Fruit fly (Drosophila melanogaster) whole organism, embryonic: Measurements from ENCODE around the gene CG32806.

Experiments
- Awh ChIP-seq: fragments of 200-800 bp; sonication (Bioruptor generic); IDR thresholded peaks from 2 replicates; pipeline ENCODE4, ENCODE4 v1.3.6; 2022; ENCODE audit warnings: missing biosample characterization, missing genetic modification characterization
- BtbVII ChIP-seq: fragments of 200-800 bp; sonication (Bioruptor generic); optimal IDR thresholded peaks from 3 replicates; lab custom pipeline; 2017; ENCODE audit warnings: missing biosample characterization, mild to moderate bottlenecking, missing genetic modification characterization
- C15 ChIP-seq: fragments of 200-800 bp; sonication (Bioruptor generic); IDR thresholded peaks from 3 replicates; pipeline ENCODE4 v1.3.6; 2022; ENCODE audit warnings: missing biosample characterization, missing genetic modification characterization
- CG12299 ChIP-seq: fragments of 200-800 bp; sonication (Bioruptor generic); optimal IDR thresholded peaks from 2 replicates; lab custom pipeline; 2018; ENCODE audit warnings: missing biosample characterization, mild to moderate bottlenecking, missing genetic modification characterization
- CG1529 ChIP-seq: fragments of 200-800 bp; sonication (Bioruptor generic); optimal IDR thresholded peaks from 3 replicates; lab custom pipeline; 2018; ENCODE audit warnings: missing biosample characterization, missing genetic modification characterization
- CG1602 ChIP-seq: fragments of 200-800 bp; sonication (Bioruptor generic); optimal IDR thresholded peaks from 3 replicates; lab custom pipeline; 2016; ENCODE audit warnings: missing biosample characterization, missing genetic modification characterization
- CG17359 ChIP-seq: fragments of 200-800 bp; sonication (Bioruptor generic); optimal IDR thresholded peaks from 3 replicates; lab custom pipeline; 2018; ENCODE audit warnings: missing biosample characterization, mild to moderate bottlenecking, missing genetic modification characterization, moderate library complexity
- CG18619 ChIP-seq: fragments of 200-800 bp; sonication (Bioruptor generic); optimal IDR thresholded peaks from 3 replicates; lab custom pipeline; 2017; ENCODE audit warnings: missing biosample characterization, mild to moderate bottlenecking, missing genetic modification characterization
- CG31224 ChIP-seq: fragments of 200-800 bp; sonication (Bioruptor generic); IDR thresholded peaks from 2 replicates; pipeline ENCODE4 v1.3.6; 2022; ENCODE audit warnings: missing biosample characterization, missing genetic modification characterization
- CG31441 ChIP-seq: fragments of 200-800 bp; sonication (Bioruptor generic); IDR thresholded peaks from 2 replicates; pipeline ENCODE4 v1.3.6; 2022; ENCODE audit warnings: missing biosample characterization, missing genetic modification characterization
- CG32772 ChIP-seq: fragments of 200-800 bp; sonication (Bioruptor generic); IDR thresholded peaks from 2 replicates; pipeline ENCODE4 v1.3.6; 2022; ENCODE audit warnings: missing biosample characterization, missing genetic modification characterization
- CG3838 ChIP-seq: fragments of 200-800 bp; sonication (Bioruptor generic); optimal IDR thresholded peaks from 3 replicates; lab custom pipeline; 2016; ENCODE audit warnings: missing biosample characterization, missing genetic modification characterization
- CG3995 ChIP-seq: fragments of 200-800 bp; sonication (Bioruptor generic); optimal IDR thresholded peaks from 3 replicates; lab custom pipeline; 2016; ENCODE audit warnings: missing biosample characterization, missing genetic modification characterization
- CG4730 ChIP-seq: fragments of 200-800 bp; sonication (Bioruptor generic); IDR thresholded peaks from 2 replicates; pipeline ENCODE4 v1.3.6; 2022; ENCODE audit warnings: missing biosample characterization, missing genetic modification characterization
- CG6175 ChIP-seq: fragments of 200-800 bp; sonication (Bioruptor generic); IDR thresholded peaks from 3 replicates; pipeline ENCODE4 v1.3.6; 2022; ENCODE audit warnings: missing biosample characterization, missing genetic modification characterization
- CG7556 ChIP-seq: fragments of 200-800 bp; sonication (Bioruptor generic); optimal IDR thresholded peaks from 2 replicates; lab custom pipeline; 2017; ENCODE audit warnings: missing biosample characterization, mild to moderate bottlenecking, missing genetic modification characterization
- CG9817 ChIP-seq: fragments of 200-800 bp; sonication (Bioruptor generic); optimal IDR thresholded peaks from 2 replicates; lab custom pipeline; 2018; ENCODE audit warnings: missing biosample characterization, mild to moderate bottlenecking, missing genetic modification characterization, moderate library complexity
- Chrac-16 ChIP-seq: fragments of 200-800 bp; sonication (Bioruptor generic); optimal IDR thresholded peaks from 3 replicates; lab custom pipeline; 2016; ENCODE audit warnings: missing biosample characterization, missing genetic modification characterization
- CrebB ChIP-seq: fragments of 200-800 bp; sonication (Bioruptor generic); optimal IDR thresholded peaks from 3 replicates; lab custom pipeline; 2018; ENCODE audit warnings: missing biosample characterization, mild to moderate bottlenecking, missing genetic modification characterization
- Drgx ChIP-seq: fragments of 200-800 bp; sonication (Bioruptor generic); IDR thresholded peaks from 2 replicates; pipeline ENCODE4 v1.3.6; 2022; ENCODE audit warnings: missing biosample characterization, missing genetic modification characterization
- E2f1 ChIP-seq: fragments of 200-800 bp; sonication (Bioruptor generic); IDR thresholded peaks from 2 replicates; pipeline ENCODE4 v1.3.6; 2022; ENCODE audit warnings: missing biosample characterization, missing genetic modification characterization
- ERR ChIP-seq: fragments of 200-800 bp; sonication (Bioruptor generic); optimal IDR thresholded peaks from 2 replicates; lab custom pipeline; 2016; ENCODE audit warnings: missing biosample characterization, missing genetic modification characterization
- HLH3B ChIP-seq: fragments of 200-800 bp; sonication (Bioruptor generic); IDR thresholded peaks from 2 replicates; pipeline ENCODE4 v1.3.6; 2022; ENCODE audit warnings: missing biosample characterization, missing genetic modification characterization
- HLH4C ChIP-seq: fragments of 200-800 bp; sonication (Bioruptor generic); IDR thresholded peaks from 3 replicates; pipeline ENCODE4 v1.3.6; 2022; ENCODE audit warnings: missing biosample characterization, missing genetic modification characterization; ENCODE audit not compliant: partially characterized antibody
- HLHmδ ChIP-seq: fragments of 200-800 bp; sonication (Bioruptor generic); optimal IDR thresholded peaks from 2 replicates; lab custom pipeline; 2018; ENCODE audit warnings: missing biosample characterization, mild to moderate bottlenecking, missing genetic modification characterization, moderate library complexity
- HmgD ChIP-seq: fragments of 200-800 bp; sonication (Bioruptor generic); optimal IDR thresholded peaks from 3 replicates; lab custom pipeline; 2016; ENCODE audit warnings: missing biosample characterization, missing genetic modification characterization
- Mad ChIP-seq: fragments of 200-800 bp; sonication (Bioruptor generic); optimal IDR thresholded peaks from 2 replicates; lab custom pipeline; 2016; ENCODE audit warnings: missing biosample characterization, missing genetic modification characterization
- Med ChIP-seq: fragments of 200-800 bp; sonication (Bioruptor generic); peaks from one replicate; lab custom pipeline; 2016; ENCODE audit warnings: missing biosample characterization, missing genetic modification characterization, mild to moderate bottlenecking, inconsistent platforms, moderate library complexity
- NFAT ChIP-seq: fragments of 200-800 bp; sonication (Bioruptor generic); IDR thresholded peaks from 2 replicates; pipeline ENCODE4 v1.3.6; 2022; ENCODE audit warnings: missing biosample characterization, missing genetic modification characterization
- Side ChIP-seq: fragments of 200-800 bp; sonication (Bioruptor generic); optimal IDR thresholded peaks from 2 replicates; lab custom pipeline; 2016; ENCODE audit warnings: missing biosample characterization, missing genetic modification characterization
- Sry-δ ChIP-seq: fragments of 200-800 bp; sonication (Bioruptor generic); optimal IDR thresholded peaks from 2 replicates; lab custom pipeline; 2016; ENCODE audit warnings: missing biosample characterization, missing genetic modification characterization
- Taf1 ChIP-seq: fragments of 200-800 bp; sonication (Bioruptor generic); IDR thresholded peaks from 2 replicates; pipeline ENCODE4 v1.3.6; 2022; ENCODE audit warnings: missing biosample characterization, missing genetic modification characterization
- YL-1 ChIP-seq: fragments of 200-800 bp; sonication (Bioruptor generic); optimal IDR thresholded peaks from 3 replicates; lab custom pipeline; 2017; ENCODE audit warnings: missing biosample characterization, mild to moderate bottlenecking, missing genetic modification characterization
- ato ChIP-seq: fragments of 200-800 bp; sonication (Bioruptor generic); IDR thresholded peaks from 2 replicates; pipeline ENCODE4 v1.3.6; 2022; ENCODE audit warnings: missing biosample characterization, missing genetic modification characterization; ENCODE audit not compliant: partially characterized antibody
- cas ChIP-seq: fragments of 200-800 bp; sonication (Bioruptor generic); IDR thresholded peaks from 2 replicates; pipeline ENCODE4 v1.3.6; 2022; ENCODE audit warnings: missing biosample characterization, missing genetic modification characterization
- chn ChIP-seq: fragments of 200-800 bp; sonication (Bioruptor generic); optimal IDR thresholded peaks from 2 replicates; lab custom pipeline; 2016; ENCODE audit warnings: missing biosample characterization, missing genetic modification characterization
- crol ChIP-seq: fragments of 200-800 bp; sonication (Bioruptor generic); IDR thresholded peaks from 2 replicates; pipeline ENCODE4 v1.3.6; 2022; ENCODE audit warnings: missing biosample characterization, missing genetic modification characterization
- fd3F ChIP-seq: fragments of 200-800 bp; sonication (Bioruptor generic); optimal IDR thresholded peaks from 2 replicates; lab custom pipeline; 2018; ENCODE audit warnings: missing biosample characterization, mild to moderate bottlenecking, missing genetic modification characterization, moderate library complexity
- her ChIP-seq: fragments of 200-800 bp; sonication (Bioruptor generic); optimal IDR thresholded peaks from 2 replicates; lab custom pipeline; 2016; ENCODE audit warnings: missing biosample characterization, missing genetic modification characterization
- jumu ChIP-seq: fragments of 200-800 bp; sonication (Bioruptor generic); optimal IDR thresholded peaks from 3 replicates; lab custom pipeline; 2016; ENCODE audit warnings: missing biosample characterization, missing genetic modification characterization
- lab ChIP-seq: fragments of 200-800 bp; sonication (Bioruptor generic); optimal IDR thresholded peaks from 3 replicates; lab custom pipeline; 2017; ENCODE audit warnings: missing biosample characterization, missing genetic modification characterization, mild to moderate bottlenecking, moderate library complexity, missing genetic modification reagents
- lov ChIP-seq, 2 experiments: fragments of 200-800 bp in 1 of 2; fragments of >200 bp in 1 of 2; sonication (Bioruptor generic) in 1 of 2; IDR thresholded peaks in 1 of 2; optimal IDR thresholded peaks in 1 of 2; 2 replicates in 1 of 2; 3 replicates in 1 of 2; pipeline versions ENCODE4 v1.3.6 to Lab custom; 2017 to 2022; ENCODE audit warnings: missing biosample characterization in 1 of 2, missing genetic modification characterization in 1 of 2
- maf-S ChIP-seq: fragments of 200-800 bp; sonication (Bioruptor generic); optimal IDR thresholded peaks from 2 replicates; lab custom pipeline; 2016; ENCODE audit warnings: missing biosample characterization, missing genetic modification characterization
- pho ChIP-seq: fragments of 200-800 bp; sonication (Bioruptor generic); optimal IDR thresholded peaks from 2 replicates; lab custom pipeline; 2016; ENCODE audit warnings: missing biosample characterization, missing genetic modification characterization
- sna ChIP-seq: fragments of 200-800 bp; sonication (Bioruptor generic); IDR thresholded peaks from 2 replicates; pipeline ENCODE4 v1.3.6; 2022; ENCODE audit warnings: missing biosample characterization, missing genetic modification characterization; ENCODE audit not compliant: partially characterized antibody
- ttk ChIP-seq: fragments of 200-800 bp; sonication (Bioruptor generic); IDR thresholded peaks from 2 replicates; pipeline ENCODE4 v2.1.2; 2022; ENCODE audit warnings: missing biosample characterization, missing genetic modification characterization
- unpg ChIP-seq: fragments of 200-800 bp; sonication (Bioruptor generic); optimal IDR thresholded peaks from 3 replicates; lab custom pipeline; 2018; ENCODE audit warnings: missing biosample characterization, mild to moderate bottlenecking, missing genetic modification characterization, moderate library complexity
- zfh1 ChIP-seq: fragments of 200-800 bp; sonication (Bioruptor generic); IDR thresholded peaks from 3 replicates; pipeline ENCODE4 v1.3.6; 2022; ENCODE audit warnings: missing biosample characterization, missing genetic modification characterization

Gene CG32806

DNA sequence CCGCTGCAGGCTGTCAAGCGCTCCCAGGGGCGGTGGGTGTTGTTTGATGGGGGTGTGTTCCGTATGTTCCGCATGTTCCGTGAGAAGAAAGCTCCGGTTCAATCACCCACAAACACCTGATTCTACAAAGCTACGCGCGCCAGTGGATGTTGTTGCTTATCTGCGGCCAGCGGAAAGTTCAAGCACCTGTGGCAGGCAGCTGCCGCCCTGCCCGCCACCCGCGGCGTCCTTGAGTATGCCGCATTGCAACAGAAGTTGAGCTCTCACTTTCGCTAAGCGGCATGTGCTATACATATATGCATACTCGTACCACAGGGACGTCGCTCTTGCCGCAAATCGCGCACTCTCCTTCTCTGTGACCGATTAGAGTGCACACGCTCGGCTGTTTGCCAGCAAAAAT lies 38.7 kb downstream of the CG32806 start:
- TF ChIP-seq Taf1 (GFP tag; lab: Robert Waterston, UW), result no peak
- no peak for TF ChIP-seq chn (GFP tag; lab: Kevin White, UChicago)
- TF ChIP-seq BtbVII (GFP tag; lab: Kevin White, UChicago), result no peak
- TF ChIP-seq crol (GFP tag; lab: Robert Waterston, UW), result 0 out of 2 replicates have a peak, but pooled peaks have one; percentile 37
- TF ChIP-seq zfh1 (GFP tag; lab: Robert Waterston, UW), result no peak
- peak; percentile 34 for TF ChIP-seq Med
- no peak for TF ChIP-seq E2f1 (GFP tag; lab: Robert Waterston, UW)
- no peak for TF ChIP-seq CG31224
- TF ChIP-seq HLH4C (GFP tag; lab: Robert Waterston, UW), result no peak
- no peak for TF ChIP-seq ERR (GFP tag; lab: Kevin White, UChicago)
- TF ChIP-seq CG3838, result no peak
- TF ChIP-seq CG6175 (GFP tag; lab: Robert Waterston, UW), result peak; percentile 54; the same call in 1 of the 3 replicates
- no peak for TF ChIP-seq CG18619 (GFP tag; lab: Kevin White, UChicago)
- TF ChIP-seq, all 482 proteins: peak for 3

DNA sequence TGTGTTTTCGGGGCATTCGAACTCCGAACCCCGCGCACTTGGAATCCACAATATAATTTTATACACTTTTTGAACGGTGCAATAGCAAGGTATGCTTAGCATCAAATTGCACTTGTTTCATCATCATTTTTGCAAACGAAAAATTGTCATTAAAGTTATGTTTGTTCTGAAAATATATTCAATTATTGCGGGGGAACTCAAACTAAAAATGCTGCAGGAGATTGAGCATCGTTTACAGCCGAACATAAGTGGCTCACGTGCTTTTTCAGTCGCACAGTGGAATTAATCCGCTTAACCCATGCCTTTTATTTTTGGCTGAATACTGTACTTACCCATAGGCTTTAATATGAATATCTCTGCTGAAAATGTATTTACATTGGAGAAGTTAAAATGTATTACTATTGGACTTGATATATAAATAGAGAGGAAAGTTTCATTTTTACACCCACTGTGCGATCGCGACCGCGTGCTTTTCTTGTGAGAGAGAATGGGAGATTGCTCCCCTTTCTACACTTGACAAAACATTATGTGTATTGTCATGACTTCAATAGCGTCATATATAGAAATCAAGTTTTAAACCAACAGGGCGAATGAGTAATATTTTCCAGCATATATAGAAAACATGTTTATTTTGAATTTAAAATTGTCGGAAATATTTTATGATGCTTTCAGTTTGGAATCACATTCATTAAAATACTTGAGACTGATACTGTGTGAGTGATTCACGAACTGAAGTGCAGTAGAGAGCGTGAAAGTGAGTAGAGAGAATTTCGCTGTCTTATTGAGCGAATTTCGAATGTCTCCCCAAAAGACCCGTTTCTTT lies 41.2 kb downstream of the CG32806 start:
- TF ChIP-seq Side (GFP tag; lab: Kevin White, UChicago), result peak; percentile 90
- TF ChIP-seq her (GFP tag; lab: Kevin White, UChicago), result peak; percentile 89
- peak; percentile 93 for TF ChIP-seq jumu (GFP tag; lab: Kevin White, UChicago)
- TF ChIP-seq ato, result no peak
- peak; percentile 97 for TF ChIP-seq CG17359 (tag; lab: Kevin White, UChicago)
- TF ChIP-seq fd3F (GFP tag; lab: Kevin White, UChicago), result peak; percentile 93
- TF ChIP-seq unpg, result peak; percentile 99
- TF ChIP-seq CG4730 (GFP tag; lab: Robert Waterston, UW), result peak; percentile 96
- TF ChIP-seq NFAT (GFP tag; lab: Robert Waterston, UW), result peak; percentile 97
- peak; percentile 85 for TF ChIP-seq HmgD (GFP tag; lab: Kevin White, UChicago)
- TF ChIP-seq Drgx (GFP tag; lab: Robert Waterston, UW), result peak; percentile 99
- TF ChIP-seq CG1602 (GFP tag; lab: Kevin White, UChicago), result peak; percentile 94
- TF ChIP-seq ttk (GFP tag; lab: Robert Waterston, UW), result peak; percentile 98
- no peak for TF ChIP-seq HLHmδ
- peak; percentile 91 for TF ChIP-seq Chrac-16 (GFP tag; lab: Kevin White, UChicago)
- TF ChIP-seq Mad (GFP tag; lab: Kevin White, UChicago), result peak; percentile 92
- TF ChIP-seq CG9817 (tag; lab: Kevin White, UChicago), result peak; percentile 95
- peak; percentile 96 for TF ChIP-seq CG32772
- TF ChIP-seq CG3995, result peak; percentile 70
- peak; percentile 61 for TF ChIP-seq Sry-δ (GFP tag; lab: Kevin White, UChicago)
- TF ChIP-seq CG31441 (GFP tag; lab: Robert Waterston, UW), result peak; percentile 97
- no peak for TF ChIP-seq lov (optimal IDR thresholded peaks at IDR 0.05; lab: Kevin White, UChicago)
- TF ChIP-seq lov (GFP tag; IDR thresholded peaks at IDR 0.05; lab: Robert Waterston, UW), result peak; percentile 95
- TF ChIP-seq Awh (GFP tag; lab: Robert Waterston, UW), result peak; percentile 98
- peak; percentile 98 for TF ChIP-seq HLH3B (GFP tag; lab: Robert Waterston, UW)
- peak; percentile 21; the same call in 1 of the 3 replicates for TF ChIP-seq HLH4C (GFP tag; lab: Robert Waterston, UW)
- peak; percentile 96 for TF ChIP-seq CG7556
- peak; percentile 90 for TF ChIP-seq CG12299
- peak; percentile 94 for TF ChIP-seq CG6175 (GFP tag; lab: Robert Waterston, UW)
- TF ChIP-seq maf-S (GFP tag; lab: Kevin White, UChicago), result peak; percentile 91
- peak; percentile 94 for TF ChIP-seq C15 (GFP tag; lab: Robert Waterston, UW)
- TF ChIP-seq YL-1 (GFP tag; lab: Kevin White, UChicago), result peak; percentile 78
- TF ChIP-seq CrebB (tag; lab: Kevin White, UChicago), result peak; percentile 96
- peak; percentile 88 for TF ChIP-seq CG1529 (GFP tag; lab: Kevin White, UChicago)
- peak; percentile 95 for TF ChIP-seq pho
- peak; percentile 98 for TF ChIP-seq lab
- no peak for TF ChIP-seq sna
- peak; percentile 91 for TF ChIP-seq cas
